Fruit fly (Drosophila melanogaster) whole organism, wandering third instar larva: ENCODE measurements around the gene Lcp65Aa.

Experiments
- CrebA ChIP-seq: fragments of 200-800 bp; sonication (Bioruptor generic); optimal IDR thresholded peaks from 2 replicates; lab custom pipeline; 2016; ENCODE audit warnings: missing biosample characterization, mild to moderate bottlenecking, missing genetic modification characterization, borderline replicate concordance
- Dfd ChIP-seq: fragments of >200 bp; optimal IDR thresholded peaks from 2 replicates; lab custom pipeline; 2017; ENCODE audit warnings: missing biosample characterization, missing genetic modification characterization
- HLH106 ChIP-seq: fragments of 200-800 bp; optimal IDR thresholded peaks from 3 replicates; lab custom pipeline; 2019; ENCODE audit warnings: missing biosample characterization, mild to moderate bottlenecking, missing genetic modification characterization, moderate library complexity
- Myc ChIP-seq: fragments of >200 bp; optimal IDR thresholded peaks from 2 replicates; lab custom pipeline; 2017
- OdsH ChIP-seq: fragments of 200-800 bp; sonication (Bioruptor generic); optimal IDR thresholded peaks from 2 replicates; lab custom pipeline; 2016; ENCODE audit warnings: missing biosample characterization, mild to moderate bottlenecking, missing genetic modification characterization
- Rel ChIP-seq, 2 experiments: fragments of 200-800 bp; sonication (Bioruptor generic) in 1 of 2; optimal IDR thresholded peaks; 2 replicates in 1 of 2; 3 replicates in 1 of 2; lab custom pipeline; 2016 to 2019; ENCODE audit warnings: mild to moderate bottlenecking in 2 of 2, missing biosample characterization in 2 of 2, missing genetic modification characterization in 2 of 2, moderate library complexity in 1 of 2
- jim ChIP-seq: fragments of 175-275, 200-325 bp; sonication (Bioruptor generic); optimal IDR thresholded peaks from 2 replicates; lab custom pipeline; 2016; ENCODE audit warnings: missing biosample characterization, mild to moderate bottlenecking, missing genetic modification characterization
- lola ChIP-seq: fragments of >200 bp; optimal IDR thresholded peaks from 2 replicates; lab custom pipeline; 2017; ENCODE audit warnings: missing biosample characterization, missing genetic modification characterization
- psq ChIP-seq: fragments of 200-800 bp; sonication (Bioruptor generic); optimal IDR thresholded peaks from 3 replicates; lab custom pipeline; 2017; ENCODE audit warnings: missing biosample characterization, mild to moderate bottlenecking, missing genetic modification characterization, moderate library complexity
- sage ChIP-seq: fragments of 200-800 bp; sonication (Bioruptor generic); optimal IDR thresholded peaks from 2 replicates; lab custom pipeline; 2016; ENCODE audit warnings: missing biosample characterization, mild to moderate bottlenecking, missing genetic modification characterization
- sv ChIP-seq: fragments of 200-800 bp; sonication (Bioruptor generic); optimal IDR thresholded peaks from 3 replicates; lab custom pipeline; 2016; ENCODE audit warnings: missing biosample characterization, missing genetic modification characterization
- usp ChIP-seq: fragments of >200 bp; optimal IDR thresholded peaks from 2 replicates; lab custom pipeline; 2017; ENCODE audit warnings: missing biosample characterization, missing genetic modification characterization
- woc ChIP-seq: sonication (Bioruptor generic); optimal IDR thresholded peaks from 2 replicates; lab custom pipeline; 2016; ENCODE audit warnings: missing biosample characterization, mild to moderate bottlenecking, missing genetic modification characterization

- no peak for TF ChIP-seq Myc (lab: Kevin White, UChicago)
- TF ChIP-seq lola (GFP tag; lab: Kevin White, UChicago), result no peak
- TF ChIP-seq Dfd (GFP tag; lab: Kevin White, UChicago), result no peak
- TF ChIP-seq Rel (GFP tag; optimal IDR thresholded peaks at IDR 0.05; lab: Kevin White, UChicago), result no peak
- TF ChIP-seq Rel (tag; optimal IDR thresholded peaks at IDR 0.05; lab: Kevin White, UChicago), result no peak
- TF ChIP-seq OdsH, result no peak
- TF ChIP-seq woc, result no peak
- TF ChIP-seq jim (GFP tag; lab: Kevin White, UChicago), result no peak
- no peak for TF ChIP-seq HLH106
- TF ChIP-seq CrebA (GFP tag; lab: Kevin White, UChicago), result no peak
- no peak for TF ChIP-seq sv (GFP tag; lab: Kevin White, UChicago)
- no peak for TF ChIP-seq usp
- TF ChIP-seq sage (GFP tag; lab: Kevin White, UChicago), result no peak
- no peak for TF ChIP-seq psq
These were observed 19.1 kb upstream of the Lcp65Aa start, which contains the start of gene Cpr65Au for dm6 chr3L:6132009-6132408.
